Worm (Caenorhabditis elegans): ENCODE results near the gene nlp-66.

ce11 chrX:11076491-11076890 lies 40.1 kb downstream of the nlp-66 start, which contains the start of gene W04G3.12:
- TF ChIP-seq rnt-1 (tag; optimal IDR thresholded peaks at IDR 0.05) (no peak), nhr-76 (tag; optimal IDR thresholded peaks at IDR 0.05) (no peak), sptf-1 (tag; optimal IDR thresholded peaks at IDR 0.05) (no peak), aly-2 (tag; optimal IDR thresholded peaks at IDR 0.05) (no peak), unc-62 (GFP tag; optimal IDR thresholded peaks at IDR 0.05) (no peak), lin-39 (tag; optimal IDR thresholded peaks at IDR 0.05) (no peak), ama-1 (optimal IDR thresholded peaks at IDR 0.05) (no peak), snu-23 (GFP tag; optimal IDR thresholded peaks at IDR 0.05) (no peak), unc-86 (tag; optimal IDR thresholded peaks at IDR 0.05) (no peak), nhr-84 (tag; optimal IDR thresholded peaks at IDR 0.05) (no peak), ceh-82 (tag; optimal IDR thresholded peaks at IDR 0.05) (no peak), fkh-10 (GFP tag; optimal IDR thresholded peaks at IDR 0.05) (no peak)

Measured in whole organism, L1 larva.